Fruit fly (Drosophila melanogaster) whole organism, embryonic: Measurements from ENCODE around the gene SkpD.

ENCODE experiments used
- Bteb2 ChIP-seq: fragments of 200-800 bp; sonication (Bioruptor generic); optimal IDR thresholded peaks from 2 replicates; lab custom pipeline; 2016; ENCODE audit warnings: missing biosample characterization, missing genetic modification characterization
- CG10462 ChIP-seq: fragments of 200-800 bp; sonication (Bioruptor generic); optimal IDR thresholded peaks from 2 replicates; lab custom pipeline; 2016; ENCODE audit warnings: missing biosample characterization, missing genetic modification characterization
- CG11085 ChIP-seq: fragments of 200-800 bp; sonication (Bioruptor generic); IDR thresholded peaks from 2 replicates; pipeline ENCODE4 v1.3.6; 2022; ENCODE audit warnings: missing biosample characterization, missing genetic modification characterization
- CG11695 ChIP-seq: fragments of 200-800 bp; sonication (Bioruptor generic); IDR thresholded peaks from 3 replicates; pipeline ENCODE4 v1.3.6; 2022; ENCODE audit warnings: missing biosample characterization, missing genetic modification characterization
- CG12236 ChIP-seq: fragments of 200-800 bp; sonication (Bioruptor generic); optimal IDR thresholded peaks from 2 replicates; lab custom pipeline; 2016; ENCODE audit warnings: missing biosample characterization, missing genetic modification characterization
- CG12659 ChIP-seq: fragments of 200-800 bp; sonication (Bioruptor generic); optimal IDR thresholded peaks from 3 replicates; lab custom pipeline; 2017; ENCODE audit warnings: mild to moderate bottlenecking, missing biosample characterization, missing genetic modification reagents, missing genetic modification characterization
- CG13123 ChIP-seq: fragments of 200-800 bp; sonication (Bioruptor generic); optimal IDR thresholded peaks from 2 replicates; lab custom pipeline; 2016; ENCODE audit warnings: missing biosample characterization, missing genetic modification characterization
- CG13296 ChIP-seq: fragments of 200-800 bp; sonication (Bioruptor generic); optimal IDR thresholded peaks from 3 replicates; lab custom pipeline; 2018; ENCODE audit warnings: missing biosample characterization, mild to moderate bottlenecking, missing genetic modification characterization
- CG13424 ChIP-seq: fragments of 200-800 bp; sonication (Bioruptor generic); optimal IDR thresholded peaks from 2 replicates; lab custom pipeline; 2019; ENCODE audit warnings: missing biosample characterization, mild to moderate bottlenecking, missing genetic modification characterization, moderate library complexity
- CG1529 ChIP-seq: fragments of 200-800 bp; sonication (Bioruptor generic); optimal IDR thresholded peaks from 3 replicates; lab custom pipeline; 2018; ENCODE audit warnings: missing biosample characterization, missing genetic modification characterization
- CG16813 ChIP-seq: fragments of 200-800 bp; sonication (Bioruptor generic); IDR thresholded peaks from 3 replicates; pipeline ENCODE4 v1.3.6; 2022; ENCODE audit warnings: missing biosample characterization, missing genetic modification characterization; ENCODE audit not compliant: partially characterized antibody
- CG2875 ChIP-seq: fragments of 200-800 bp; sonication (Bioruptor generic); optimal IDR thresholded peaks from 2 replicates; lab custom pipeline; 2017; ENCODE audit warnings: missing biosample characterization, mild to moderate bottlenecking, missing genetic modification characterization, missing genetic modification reagents
- CG30020 ChIP-seq: fragments of 200-800 bp; optimal IDR thresholded peaks from 2 replicates; lab custom pipeline; 2019; ENCODE audit warnings: missing biosample characterization, mild to moderate bottlenecking, missing genetic modification characterization, moderate library complexity
- CG30403 ChIP-seq: fragments of 200-800 bp; sonication (Bioruptor generic); optimal IDR thresholded peaks from 3 replicates; lab custom pipeline; 2016; ENCODE audit warnings: missing biosample characterization, missing genetic modification characterization
- CG3838 ChIP-seq: fragments of 200-800 bp; sonication (Bioruptor generic); optimal IDR thresholded peaks from 3 replicates; lab custom pipeline; 2016; ENCODE audit warnings: missing biosample characterization, missing genetic modification characterization
- CG4360 ChIP-seq: fragments of 200-800 bp; sonication (Bioruptor generic); IDR thresholded peaks from 2 replicates; pipeline ENCODE4 v1.3.6; 2022; ENCODE audit warnings: missing biosample characterization, missing genetic modification characterization
- CG4707 ChIP-seq: fragments of 200-800 bp; sonication (Bioruptor generic); optimal IDR thresholded peaks from 2 replicates; lab custom pipeline; 2018; ENCODE audit warnings: missing biosample characterization, mild to moderate bottlenecking, missing genetic modification characterization, moderate library complexity
- CG4854 ChIP-seq: fragments of 200-800 bp; sonication (Bioruptor generic); optimal IDR thresholded peaks from 2 replicates; lab custom pipeline; 2016; ENCODE audit warnings: missing biosample characterization, missing genetic modification characterization, inconsistent platforms
- CG6272 ChIP-seq: fragments of 200-800 bp; sonication (Bioruptor generic); IDR thresholded peaks from 2 replicates; pipeline ENCODE4 v1.3.6; 2022; ENCODE audit warnings: missing biosample characterization, missing genetic modification characterization
- CG6791 ChIP-seq: fragments of 200-800 bp; sonication (Bioruptor generic); IDR thresholded peaks from 3 replicates; pipeline ENCODE4 v1.3.6; 2022; ENCODE audit warnings: missing biosample characterization, missing genetic modification characterization; ENCODE audit not compliant: partially characterized antibody
- CG7556 ChIP-seq: fragments of 200-800 bp; sonication (Bioruptor generic); optimal IDR thresholded peaks from 2 replicates; lab custom pipeline; 2017; ENCODE audit warnings: missing biosample characterization, mild to moderate bottlenecking, missing genetic modification characterization
- CG7745 ChIP-seq: fragments of 200-800 bp; sonication (Bioruptor generic); optimal IDR thresholded peaks from 2 replicates; lab custom pipeline; 2018; ENCODE audit warnings: missing biosample characterization, mild to moderate bottlenecking, missing genetic modification characterization, moderate library complexity
- CG7839 ChIP-seq: fragments of 200-800 bp; sonication (Bioruptor generic); optimal IDR thresholded peaks from 3 replicates; lab custom pipeline; 2018; ENCODE audit warnings: missing biosample characterization, mild to moderate bottlenecking, missing genetic modification characterization, moderate library complexity
- CG8924 ChIP-seq: fragments of 200-800 bp; optimal IDR thresholded peaks from 3 replicates; lab custom pipeline; 2019; ENCODE audit warnings: missing biosample characterization, mild to moderate bottlenecking, missing genetic modification characterization, moderate library complexity
- CG9797 ChIP-seq: fragments of 200-800 bp; sonication (Bioruptor generic); optimal IDR thresholded peaks from 3 replicates; lab custom pipeline; 2018; ENCODE audit warnings: missing biosample characterization, mild to moderate bottlenecking, missing genetic modification characterization
- CHES-1-like ChIP-seq: fragments of 200-800 bp; sonication (Bioruptor generic); optimal IDR thresholded peaks from 2 replicates; lab custom pipeline; 2016; ENCODE audit warnings: missing biosample characterization, missing genetic modification characterization
- Chrac-16 ChIP-seq: fragments of 200-800 bp; sonication (Bioruptor generic); optimal IDR thresholded peaks from 3 replicates; lab custom pipeline; 2016; ENCODE audit warnings: missing biosample characterization, missing genetic modification characterization
- Dref ChIP-seq: fragments of 200-800 bp; sonication (Bioruptor generic); IDR thresholded peaks from 2 replicates; pipeline ENCODE4 v1.3.6; 2022; ENCODE audit warnings: missing biosample characterization, missing genetic modification characterization
- Gug ChIP-seq: fragments of 200-800 bp; sonication (Bioruptor generic); IDR thresholded peaks from 4 replicates; pipeline ENCODE4 v1.3.6; 2022; ENCODE audit warnings: missing biosample characterization, missing genetic modification characterization
- H15 ChIP-seq: fragments of 200-800 bp; sonication (Bioruptor generic); IDR thresholded peaks from 3 replicates; pipeline ENCODE4 v1.3.6; 2022; ENCODE audit warnings: missing biosample characterization, missing genetic modification characterization
- Hr78 ChIP-seq, 2 experiments: fragments of 200-800 bp in 1 of 2; fragments of >200 bp in 1 of 2; sonication (Bioruptor generic) in 1 of 2; optimal IDR thresholded peaks; 2 replicates each; lab custom pipeline; 2017 to 2019; ENCODE audit warnings: missing biosample characterization in 2 of 2, missing genetic modification characterization in 2 of 2, mild to moderate bottlenecking in 1 of 2, moderate library complexity in 1 of 2
- Mad ChIP-seq: fragments of 200-800 bp; sonication (Bioruptor generic); optimal IDR thresholded peaks from 2 replicates; lab custom pipeline; 2016; ENCODE audit warnings: missing biosample characterization, missing genetic modification characterization
- NC2α ChIP-seq: fragments of 200-800 bp; sonication (Bioruptor generic); optimal IDR thresholded peaks from 2 replicates; lab custom pipeline; 2016; ENCODE audit warnings: missing biosample characterization, missing genetic modification characterization
- Pdp1 ChIP-seq, 2 experiments: fragments of 200-800 bp; sonication (Bioruptor generic); optimal IDR thresholded peaks; 3 replicates each; lab custom pipeline; 2016; ENCODE audit warnings: missing biosample characterization in 2 of 2, missing genetic modification characterization in 2 of 2, mild to moderate bottlenecking in 1 of 2, moderate library complexity in 1 of 2
- Sry-β ChIP-seq: fragments of 200-800 bp; sonication (Bioruptor generic); optimal IDR thresholded peaks from 2 replicates; lab custom pipeline; 2018; ENCODE audit warnings: missing biosample characterization, mild to moderate bottlenecking, missing genetic modification characterization, moderate library complexity
- Trl ChIP-seq, 3 experiments: fragments of >200 bp in 2 of 3; fragments of 200-800 bp in 1 of 3; sonication (Bioruptor generic) in 1 of 3; optimal IDR thresholded peaks; 2 replicates in 1 of 3; 3 replicates in 2 of 3; lab custom pipeline; 2016 to 2017; ENCODE audit warnings: missing biosample characterization in 1 of 3, missing genetic modification characterization in 1 of 3
- ab ChIP-seq: fragments of 200-800 bp; sonication (Bioruptor generic); optimal IDR thresholded peaks from 2 replicates; lab custom pipeline; 2016; ENCODE audit warnings: missing biosample characterization, missing genetic modification characterization
- cas ChIP-seq: fragments of 200-800 bp; sonication (Bioruptor generic); IDR thresholded peaks from 2 replicates; pipeline ENCODE4 v1.3.6; 2022; ENCODE audit warnings: missing biosample characterization, missing genetic modification characterization
- caup ChIP-seq: fragments of 200-800 bp; sonication (Bioruptor generic); optimal IDR thresholded peaks from 3 replicates; lab custom pipeline; 2017; ENCODE audit warnings: missing biosample characterization, mild to moderate bottlenecking, missing genetic modification characterization, moderate library complexity; ENCODE audit not compliant: severe bottlenecking
- croc ChIP-seq: fragments of 200-800 bp; sonication (Bioruptor generic); conservative IDR thresholded peaks from 3 replicates; pipeline ENCODE4 v1.3.6; 2022; ENCODE audit warnings: missing biosample characterization, missing genetic modification characterization
- crol ChIP-seq: fragments of 200-800 bp; sonication (Bioruptor generic); IDR thresholded peaks from 2 replicates; pipeline ENCODE4 v1.3.6; 2022; ENCODE audit warnings: missing biosample characterization, missing genetic modification characterization
- grn ChIP-seq: fragments of 200-800 bp; sonication (Bioruptor generic); optimal IDR thresholded peaks from 3 replicates; lab custom pipeline; 2017; ENCODE audit warnings: missing biosample characterization, missing genetic modification characterization
- gro ChIP-seq: fragments of 200-800 bp; sonication (Bioruptor generic); optimal IDR thresholded peaks from 2 replicates; lab custom pipeline; 2016; ENCODE audit warnings: missing biosample characterization, missing genetic modification characterization
- h ChIP-seq: fragments of >200 bp; optimal IDR thresholded peaks from 2 replicates; lab custom pipeline; 2017
- hbn ChIP-seq: fragments of 200-800 bp; sonication (Bioruptor generic); IDR thresholded peaks from 2 replicates; pipeline ENCODE4 v1.3.6; 2022; ENCODE audit warnings: missing biosample characterization, missing genetic modification characterization; ENCODE audit not compliant: partially characterized antibody
- ken ChIP-seq: fragments of 200-800 bp; sonication (Bioruptor generic); IDR thresholded peaks from 3 replicates; pipeline ENCODE4 v1.3.6; 2022; ENCODE audit warnings: missing biosample characterization, missing genetic modification characterization
- pum ChIP-seq: fragments of 200-800 bp; sonication (Bioruptor generic); optimal IDR thresholded peaks from 2 replicates; lab custom pipeline; 2016; ENCODE audit warnings: missing biosample characterization, missing genetic modification characterization
- repo ChIP-seq: fragments of 200-800 bp; sonication (Bioruptor generic); optimal IDR thresholded peaks from 2 replicates; lab custom pipeline; 2016; ENCODE audit warnings: missing biosample characterization, missing genetic modification characterization
- row ChIP-seq: fragments of 200-800 bp; sonication (Bioruptor generic); IDR thresholded peaks from 3 replicates; pipeline ENCODE4 v1.3.6; 2022; ENCODE audit warnings: missing biosample characterization, missing genetic modification characterization
- sr ChIP-seq: fragments of 200-800 bp; sonication (Bioruptor generic); IDR thresholded peaks from 3 replicates; pipeline ENCODE4 v1.3.6; 2022; ENCODE audit warnings: missing biosample characterization, missing genetic modification characterization

The SkpD gene

dm6 chrX:19842397-19843261 is 30.1 kb downstream of the SkpD start (continued):
- no peak for TF ChIP-seq CG9797 (GFP tag; lab: Kevin White, UChicago)
- TF ChIP-seq CG4707 (GFP tag; lab: Kevin White, UChicago), result no peak
- TF ChIP-seq Bteb2 (GFP tag; lab: Kevin White, UChicago), result no peak
- TF ChIP-seq Trl (optimal IDR thresholded peaks at IDR 0.05; lab: Kevin White, UChicago), result no peak
- TF ChIP-seq Trl (GFP tag; optimal IDR thresholded peaks at IDR 0.05; lab: Kevin White, UChicago), result no peak
- no peak for TF ChIP-seq cas (GFP tag; lab: Robert Waterston, UW)
- peak; percentile 8 for TF ChIP-seq CG30403 (GFP tag; lab: Kevin White, UChicago)
- TF ChIP-seq Dref, result no peak
- no peak for TF ChIP-seq CG13123 (GFP tag; lab: Kevin White, UChicago)
- no peak for TF ChIP-seq gro (GFP tag; lab: Kevin White, UChicago)
- TF ChIP-seq CG16813, result no peak
- TF ChIP-seq CG11695 (GFP tag; lab: Robert Waterston, UW), result no peak
- no peak for TF ChIP-seq CG11085 (GFP tag; lab: Robert Waterston, UW)
- no peak for TF ChIP-seq CG1529
- no peak for TF ChIP-seq CG7745
- no peak for TF ChIP-seq CG6272 (GFP tag; lab: Robert Waterston, UW)
- TF ChIP-seq CG12659 (GFP tag; lab: Kevin White, UChicago), result no peak
- peak; percentile 24 for TF ChIP-seq CG7556 (GFP tag; lab: Kevin White, UChicago)
- TF ChIP-seq ab, result no peak
- TF ChIP-seq CG4360 (GFP tag; lab: Robert Waterston, UW), result no peak
- TF ChIP-seq CG3838 (GFP tag; lab: Kevin White, UChicago), result no peak
- TF ChIP-seq Chrac-16 (GFP tag; lab: Kevin White, UChicago), result peak; percentile 9
- TF ChIP-seq CHES-1-like (GFP tag; lab: Kevin White, UChicago), result no peak
- no peak for TF ChIP-seq repo (GFP tag; lab: Kevin White, UChicago)
- no peak for TF ChIP-seq sr
- no peak for TF ChIP-seq hbn
- TF ChIP-seq h (lab: Kevin White, UChicago), result no peak
- no peak for TF ChIP-seq CG10462 (GFP tag; lab: Kevin White, UChicago)
- TF ChIP-seq ken (GFP tag; lab: Robert Waterston, UW), result no peak
- no peak for TF ChIP-seq CG4854 (GFP tag; lab: Kevin White, UChicago)
- TF ChIP-seq Pdp1 (GFP tag; optimal IDR thresholded peaks at IDR 0.05; lab: Kevin White, UChicago), result peak in 1 of 2 experiments; percentile 0
- no peak for TF ChIP-seq NC2α
- no peak for TF ChIP-seq crol (GFP tag; lab: Robert Waterston, UW)
- TF ChIP-seq Gug (GFP tag; lab: Robert Waterston, UW), result no peak
- no peak for TF ChIP-seq croc
- no peak for TF ChIP-seq CG8924 (tag; lab: Kevin White, UChicago)
- no peak for TF ChIP-seq CG2875
- TF ChIP-seq Mad, result no peak
- no peak for TF ChIP-seq caup (GFP tag; lab: Kevin White, UChicago)
- TF ChIP-seq H15 (GFP tag; lab: Robert Waterston, UW), result no peak
- no peak for TF ChIP-seq pum (GFP tag; lab: Kevin White, UChicago)
- peak; percentile 70 for TF ChIP-seq grn (GFP tag; lab: Kevin White, UChicago)
- TF ChIP-seq Sry-β, result no peak
- no peak for TF ChIP-seq CG13424
- peak; percentile 39 for TF ChIP-seq row (GFP tag; lab: Robert Waterston, UW)
- no peak for TF ChIP-seq CG12236 (GFP tag; lab: Kevin White, UChicago)
- peak; percentile 9 for TF ChIP-seq CG7839 (tag; lab: Kevin White, UChicago)
- TF ChIP-seq CG6791 (GFP tag; lab: Robert Waterston, UW), result no peak
- no peak for TF ChIP-seq CG30020 (tag; lab: Kevin White, UChicago)
- TF ChIP-seq Hr78 (GFP tag; optimal IDR thresholded peaks at IDR 0.05; lab: Kevin White, UChicago), result no peak
- no peak for TF ChIP-seq CG13296 (GFP tag; lab: Kevin White, UChicago)
